Worm (Caenorhabditis elegans) whole organism, late embryonic: ENCODE data around the gene abu-13.

Experiments
- ama-1 ChIP-seq: fragments of 150-350 bp; optimal IDR thresholded peaks from 2 replicates; lab custom pipeline; 2014
- ceh-19 ChIP-seq: fragments of 200-800 bp; sonication (Bioruptor generic); optimal IDR thresholded peaks from 2 replicates; lab custom pipeline; 2018; ENCODE audit warnings: mild to moderate bottlenecking, missing genetic modification characterization, missing compliant biosample characterization
- ceh-9 ChIP-seq: sonication (generic microtip); optimal IDR thresholded peaks from 2 replicates; lab custom pipeline; 2016; ENCODE audit warnings: mild to moderate bottlenecking, missing genetic modification characterization, inconsistent platforms, missing compliant biosample characterization
- nfya-1 ChIP-seq: sonication (generic microtip); optimal IDR thresholded peaks from 2 replicates; lab custom pipeline; 2017; ENCODE audit warnings: missing genetic modification characterization, mild to moderate bottlenecking, missing compliant biosample characterization, antibody characterized with exemption, moderate library complexity
- pag-3 ChIP-seq: sonication (generic microtip); optimal IDR thresholded peaks from 2 replicates; lab custom pipeline; 2016; ENCODE audit warnings: missing compliant biosample characterization, missing genetic modification characterization, borderline replicate concordance
- pha-2 ChIP-seq: sonication (generic microtip); optimal IDR thresholded peaks from 2 replicates; lab custom pipeline; 2017; ENCODE audit warnings: mild to moderate bottlenecking, missing genetic modification characterization, missing compliant biosample characterization
- pha-4 ChIP-seq: fragments of 150-350 bp; optimal IDR thresholded peaks from 2 replicates; lab custom pipeline; 2018; ENCODE audit warnings: missing biosample characterization, missing genetic modification reagents, missing genetic modification characterization

ce11 chrIII:6974952-6975351 lies 29.3 kb upstream of the abu-13 start:
- TF ChIP-seq pha-2 (tag; lab: Kevin White, UChicago) (no peak), ceh-9 (tag; lab: Kevin White, UChicago) (no peak), pag-3 (tag; lab: Kevin White, UChicago) (no peak), pha-4 (tag; lab: Kevin White, UChicago) (no peak), ceh-19 (GFP tag; lab: Kevin White, UChicago) (no peak), ama-1 (lab: Kevin White, UChicago) (no peak), nfya-1 (tag; lab: Kevin White, UChicago) (no peak)
